Worm (Caenorhabditis elegans) whole organism, young adult: ENCODE measurements around the gene Y51H4A.938.
"Not testable (repeated sequence)": the region's sequence is repeated elsewhere in the genome, so short reads cannot be mapped to it uniquely, and the experiment has no call there.

ENCODE experiments used
- B0019.2 ChIP-seq: fragments of 200-800 bp; sonication (Bioruptor generic); conservative IDR thresholded peaks from 2 replicates; pipeline ENCODE4 v1.3.6; 2022; ENCODE audit warnings: missing genetic modification reagents, missing genetic modification characterization, missing compliant biosample characterization
- B0035.1 ChIP-seq: sonication (generic microtip); optimal IDR thresholded peaks from 2 replicates; lab custom pipeline; 2016; ENCODE audit warnings: missing genetic modification characterization, mild to moderate bottlenecking, missing compliant biosample characterization, missing genotype, missing genetic modification reagents
- B0261.1 ChIP-seq: sonication (generic microtip); optimal IDR thresholded peaks from 2 replicates; lab custom pipeline; 2016; ENCODE audit warnings: mild to moderate bottlenecking, missing genetic modification characterization, moderate library complexity, missing compliant biosample characterization
- F37B4.10 ChIP-seq: fragments of 200-800 bp; sonication (Bioruptor generic); IDR thresholded peaks from 2 replicates; pipeline ENCODE4 v1.3.6; 2022; ENCODE audit warnings: missing genetic modification characterization, missing compliant biosample characterization
- K11D2.4 ChIP-seq: fragments of 200-800 bp; sonication (Bioruptor generic); IDR thresholded peaks from 2 replicates; pipeline ENCODE4 v1.3.6; 2022; ENCODE audit warnings: missing genetic modification reagents, missing genetic modification characterization, missing compliant biosample characterization
- Y53F4B.3 ChIP-seq: fragments of 200-800 bp; sonication (Bioruptor generic); IDR thresholded peaks from 2 replicates; pipeline ENCODE4 v1.3.6; 2022; ENCODE audit warnings: missing genetic modification reagents, missing genetic modification characterization, missing compliant biosample characterization
- Y53G8AR.9 ChIP-seq: fragments of 200-800 bp; sonication (Bioruptor generic); conservative IDR thresholded peaks from 2 replicates; pipeline ENCODE4 v1.3.6; 2022; ENCODE audit warnings: missing genetic modification reagents, missing genetic modification characterization, missing compliant biosample characterization
- Y67H2A.10 ChIP-seq: fragments of 200-800 bp; sonication (Bioruptor generic); conservative IDR thresholded peaks from 2 replicates; pipeline ENCODE4 v1.3.6; 2022; ENCODE audit warnings: missing genetic modification reagents, missing genetic modification characterization, missing compliant biosample characterization
- Y95B8A.8 ChIP-seq: fragments of 200-800 bp; sonication (Bioruptor generic); IDR thresholded peaks from 2 replicates; pipeline ENCODE4 v1.3.6; 2022; ENCODE audit warnings: missing genetic modification reagents, missing genetic modification characterization, missing compliant biosample characterization
- ama-1 ChIP-seq, 3 experiments: fragments of 150-350 bp in 1 of 3; sonication (generic microtip) in 2 of 3; optimal IDR thresholded peaks; 2 replicates each; lab custom pipeline; 2014 to 2018; ENCODE audit warnings: missing biosample characterization in 2 of 3, missing genetic modification characterization in 2 of 3, missing genetic modification reagents in 2 of 3
- attf-3 ChIP-seq: fragments of 200-800 bp; sonication (Bioruptor generic); conservative IDR thresholded peaks from 2 replicates; pipeline ENCODE4 v1.3.6; 2022; ENCODE audit warnings: missing genetic modification reagents, missing genetic modification characterization, missing compliant biosample characterization
- attf-6 ChIP-seq: fragments of 200-800 bp; sonication (Bioruptor generic); IDR thresholded peaks from 2 replicates; pipeline ENCODE4 v1.3.6; 2022; ENCODE audit warnings: missing genetic modification reagents, missing genetic modification characterization, missing compliant biosample characterization
- bed-1 ChIP-seq: fragments of 200-800 bp; sonication (Bioruptor generic); IDR thresholded peaks from 2 replicates; pipeline ENCODE4 v1.3.6; 2022; ENCODE audit warnings: missing genetic modification reagents, missing genetic modification characterization, missing compliant biosample characterization
- ceh-27 ChIP-seq: fragments of 200-800 bp; sonication (Bioruptor generic); optimal IDR thresholded peaks from 2 replicates; lab custom pipeline; 2018; ENCODE audit warnings: mild to moderate bottlenecking, missing genetic modification characterization, moderate library complexity, missing compliant biosample characterization
- ceh-58 ChIP-seq: fragments of 200-800 bp; sonication (Bioruptor generic); IDR thresholded peaks from 2 replicates; pipeline ENCODE4 v1.3.6; 2022; ENCODE audit warnings: missing genetic modification characterization, missing compliant biosample characterization
- ceh-91 ChIP-seq: fragments of 200-800 bp; sonication (Bioruptor generic); IDR thresholded peaks from 2 replicates; pipeline ENCODE4 v1.3.6; 2022; ENCODE audit warnings: missing genetic modification reagents, missing genetic modification characterization, missing compliant biosample characterization
- egl-18 ChIP-seq: fragments of 200-800 bp; sonication (Bioruptor generic); IDR thresholded peaks from 2 replicates; pipeline ENCODE4 v1.3.6; 2022; ENCODE audit warnings: missing genetic modification reagents, missing genetic modification characterization, missing compliant biosample characterization
- egrh-3 ChIP-seq: fragments of 200-800 bp; sonication (Bioruptor generic); IDR thresholded peaks from 2 replicates; pipeline ENCODE4 v1.3.6; 2022; ENCODE audit warnings: missing genetic modification reagents, missing genetic modification characterization, missing compliant biosample characterization
- fkh-3 ChIP-seq: sonication (generic microtip); optimal IDR thresholded peaks from 2 replicates; lab custom pipeline; 2016; ENCODE audit warnings: mild to moderate bottlenecking, missing genetic modification characterization, missing compliant biosample characterization
- him-1 ChIP-seq: sonication (generic microtip); optimal IDR thresholded peaks from 2 replicates; lab custom pipeline; 2016; ENCODE audit warnings: missing genotype, missing genetic modification reagents, missing genetic modification characterization, missing compliant biosample characterization
- hmg-1.2 ChIP-seq: fragments of 200-800 bp; sonication (Bioruptor generic); IDR thresholded peaks from 2 replicates; pipeline ENCODE4 v1.3.6; 2022; ENCODE audit warnings: missing genetic modification reagents, missing genetic modification characterization, missing compliant biosample characterization
- let-526 ChIP-seq: fragments of 200-800 bp; sonication (Bioruptor generic); IDR thresholded peaks from 2 replicates; pipeline ENCODE4 v1.3.6; 2022; ENCODE audit warnings: missing genetic modification reagents, missing genetic modification characterization, missing compliant biosample characterization
- let-607 ChIP-seq, 2 experiments: fragments of 200-800 bp in 1 of 2; sonication (Bioruptor generic) in 1 of 2; sonication (generic microtip) in 1 of 2; optimal IDR thresholded peaks; 2 replicates each; lab custom pipeline; 2016 to 2018; ENCODE audit warnings: mild to moderate bottlenecking in 2 of 2, missing compliant biosample characterization in 2 of 2, missing genetic modification characterization in 2 of 2, moderate library complexity in 2 of 2, missing genotype in 1 of 2
- nhr-120 ChIP-seq: fragments of 200-800 bp; sonication (Bioruptor generic); IDR thresholded peaks from 2 replicates; pipeline ENCODE4 v1.3.6; 2022; ENCODE audit warnings: missing genetic modification characterization, missing compliant biosample characterization
- nhr-179 ChIP-seq: sonication (generic microtip); optimal IDR thresholded peaks from 2 replicates; lab custom pipeline; 2016; ENCODE audit warnings: mild to moderate bottlenecking, missing genetic modification characterization, missing compliant biosample characterization
- nhr-27 ChIP-seq: fragments of 200-800 bp; sonication (Bioruptor generic); optimal IDR thresholded peaks from 2 replicates; lab custom pipeline; 2018; ENCODE audit warnings: mild to moderate bottlenecking, missing genetic modification characterization, moderate library complexity, missing compliant biosample characterization
- rpc-1 ChIP-seq, 2 experiments: fragments of 150-350 bp in 1 of 2; sonication (generic microtip) in 1 of 2; optimal IDR thresholded peaks; 2 replicates each; lab custom pipeline; 2014 to 2018; ENCODE audit warnings: missing biosample characterization in 1 of 2, missing genetic modification characterization in 1 of 2, missing genetic modification reagents in 1 of 2, missing genotype in 1 of 2
- sdz-38 ChIP-seq: sonication (generic microtip); optimal IDR thresholded peaks from 2 replicates; lab custom pipeline; 2016; ENCODE audit warnings: missing genotype, missing genetic modification characterization, missing compliant biosample characterization
- snpc-4 ChIP-seq, 5 experiments: fragments of 150-350 bp in 1 of 5; sonication (generic microtip) in 4 of 5; optimal IDR thresholded peaks; 2 replicates each; lab custom pipeline; 2014 to 2018; ENCODE audit warnings: missing genetic modification characterization in 5 of 5, missing biosample characterization in 3 of 5, antibody characterized with exemption in 2 of 5, mild to moderate bottlenecking in 2 of 5, missing compliant biosample characterization in 2 of 5, missing genotype in 2 of 5, moderate library complexity in 2 of 5, missing genetic modification reagents in 1 of 5
- sptf-2 ChIP-seq: fragments of 200-800 bp; sonication (Bioruptor generic); optimal IDR thresholded peaks from 2 replicates; lab custom pipeline; 2018; ENCODE audit warnings: mild to moderate bottlenecking, missing genetic modification characterization, missing compliant biosample characterization
- tbp1 ChIP-seq: fragments of 200-800 bp; sonication (Bioruptor generic); optimal IDR thresholded peaks from 2 replicates; lab custom pipeline; 2018; ENCODE audit warnings: mild to moderate bottlenecking, missing genetic modification characterization, missing compliant biosample characterization
- unc-130 ChIP-seq: sonication (generic microtip); optimal IDR thresholded peaks from 2 replicates; lab custom pipeline; 2016; ENCODE audit warnings: missing genetic modification reagents, missing genetic modification characterization, missing compliant biosample characterization
- unc-62 ChIP-seq: fragments of 150-350 bp; optimal IDR thresholded peaks from 2 replicates; lab custom pipeline; 2014; ENCODE audit warnings: missing biosample characterization, missing genetic modification reagents, missing genetic modification characterization
- ztf-28 ChIP-seq: fragments of 200-800 bp; sonication (Bioruptor generic); IDR thresholded peaks from 2 replicates; pipeline ENCODE4 v1.3.6; 2022; ENCODE audit warnings: missing genetic modification reagents, missing genetic modification characterization, missing compliant biosample characterization
- ztf-6 ChIP-seq: fragments of 200-800 bp; sonication (Bioruptor generic); IDR thresholded peaks from 2 replicates; pipeline ENCODE4 v1.3.6; 2022; ENCODE audit warnings: missing genetic modification reagents, missing genetic modification characterization, missing compliant biosample characterization

The Y51H4A.938 gene

ce11 chrIV:16470888-16471287 lies 10.1 kb upstream of the Y51H4A.938 start, which contains the start of gene VY10G11R.1:
Gene VY10G11R.1, minus strand, starts transcription at chrIV:16470988.
- TF ChIP-seq B0019.2, Y53G8AR.9, nhr-120 (GFP tag; lab: Robert Waterston, UW): not testable (repeated sequence)

- no peak for TF ChIP-seq snpc-4 (GFP tag; optimal IDR thresholded peaks at IDR 0.05; lab: Kevin White, UChicago)
- TF ChIP-seq snpc-4 (tag; optimal IDR thresholded peaks at IDR 0.05; lab: Kevin White, UChicago): peak; percentile 43 to 88 (median 57)
- no peak for TF ChIP-seq B0035.1 (tag; lab: Kevin White, UChicago)
- TF ChIP-seq attf-6 (GFP tag; lab: Robert Waterston, UW): peak; percentile 70
- TF ChIP-seq, all 124 proteins: peak for 2
These were observed 9.4 kb upstream of the Y51H4A.938 start for ce11 chrIV:16471569-16471968.

- TF ChIP-seq bed-1 (GFP tag; lab: Robert Waterston, UW) (no peak), let-607 (tag; optimal IDR thresholded peaks at IDR 0.05; lab: Kevin White, UChicago) (no peak), F37B4.10 (GFP tag; lab: Robert Waterston, UW) (no peak), Y53F4B.3 (GFP tag; lab: Robert Waterston, UW) (no peak), unc-130 (no peak), Y67H2A.10 (GFP tag; lab: Robert Waterston, UW) (no peak), sptf-2 (no peak), nhr-27 (tag; lab: Kevin White, UChicago) (no peak), nhr-179 (tag; lab: Kevin White, UChicago) (no peak), Y95B8A.8 (GFP tag; lab: Robert Waterston, UW) (no peak), ceh-58 (GFP tag; lab: Robert Waterston, UW) (no peak), attf-3 (GFP tag; lab: Robert Waterston, UW) (no peak), egl-18 (no peak), sdz-38 (tag; lab: Kevin White, UChicago) (no peak), ceh-27 (GFP tag; lab: Kevin White, UChicago) (no peak), snpc-4 (GFP tag; optimal IDR thresholded peaks at IDR 0.05; lab: Kevin White, UChicago) (no peak), snpc-4 (tag; optimal IDR thresholded peaks at IDR 0.05; lab: Kevin White, UChicago) (no peak), him-1 (tag; lab: Kevin White, UChicago) (no peak), nhr-120 (GFP tag; lab: Robert Waterston, UW) (no peak), ztf-28 (GFP tag; lab: Robert Waterston, UW) (no peak), ceh-91 (no peak)
These were observed 4.9 kb upstream of the Y51H4A.938 start for ce11 chrIV:16476081-16476480.

ce11 chrIV:16477169-16477568 lies 3.8 kb upstream of the Y51H4A.938 start, which contains the start of gene Y51H4A.1:
Gene Y51H4A.1, minus strand, starts transcription at chrIV:16477295.
- no peak for TF ChIP-seq egrh-3 (GFP tag; lab: Robert Waterston, UW)
- no peak for TF ChIP-seq Y53F4B.3 (GFP tag; lab: Robert Waterston, UW)
- TF ChIP-seq fkh-3: no peak
- TF ChIP-seq let-526: no peak
- TF ChIP-seq unc-62 (GFP tag; lab: Kevin White, UChicago): no peak
- TF ChIP-seq ztf-6 (GFP tag; lab: Robert Waterston, UW): no peak
- no peak for TF ChIP-seq ama-1 (optimal IDR thresholded peaks at IDR 0.05; lab: Kevin White, UChicago)
- TF ChIP-seq ama-1 (GFP tag; optimal IDR thresholded peaks at IDR 0.05; lab: Kevin White, UChicago): no peak

ce11 chrIV:16482143-16482542 lies 1.2 kb downstream of the Y51H4A.938 start:
- TF ChIP-seq hmg-1.2 (peak; percentile 54), attf-6 (GFP tag; lab: Robert Waterston, UW) (peak; percentile 91), B0261.1 (peak; percentile 55), K11D2.4 (GFP tag; lab: Robert Waterston, UW) (0 out of 2 replicates have a peak, but pooled peaks have one; percentile 24), tbp1 (GFP tag; lab: Kevin White, UChicago) (peak; percentile 81), rpc-1 (tag; optimal IDR thresholded peaks at IDR 0.05; lab: Kevin White, UChicago) (peak; percentile 50), him-1 (tag; lab: Kevin White, UChicago) (peak; percentile 12), snpc-4 (tag; optimal IDR thresholded peaks at IDR 0.05; lab: Kevin White, UChicago) (peak in 1 of 4 experiments; percentile 62)
- TF ChIP-seq rpc-1 (optimal IDR thresholded peaks at IDR 0.05; lab: Kevin White, UChicago); snpc-4 (GFP tag; optimal IDR thresholded peaks at IDR 0.05; lab: Kevin White, UChicago): not testable (repeated sequence)
- TF ChIP-seq, all 124 proteins: peak for 8; not testable (repeated sequence) for 116
